Fruit fly (Drosophila melanogaster): Measurements from ENCODE around the gene Gapvd1.

The Gapvd1 gene

dm6 chrX:11379139-11379538 is 54.0 kb downstream of the Gapvd1 start (continued):
- TF ChIP-seq repo (GFP tag; optimal IDR thresholded peaks at IDR 0.05) (no peak), CG12769 (tag; optimal IDR thresholded peaks at IDR 0.05) (peak; percentile 80), CG34376 (GFP tag; optimal IDR thresholded peaks at IDR 0.05) (no peak), CG9932 (GFP tag; IDR thresholded peaks at IDR 0.05) (peak; percentile 41), Adf1 (GFP tag; IDR thresholded peaks at IDR 0.05) (no peak), prd (optimal IDR thresholded peaks at IDR 0.05) (no peak), prd (GFP tag; IDR thresholded peaks at IDR 0.05) (peak; percentile 55), toy (GFP tag; IDR thresholded peaks at IDR 0.05) (no peak), CG2129 (GFP tag; IDR thresholded peaks at IDR 0.05; ENCODE audit: partially characterized antibody) (no peak), Chrac-16 (GFP tag; optimal IDR thresholded peaks at IDR 0.05) (peak; percentile 12), ttk (GFP tag; IDR thresholded peaks at IDR 0.05) (peak; percentile 52; the same call in 1 of the 2 replicates), Dbx (GFP tag; IDR thresholded peaks at IDR 0.05) (peak; percentile 58; the same call in 2 of the 3 replicates), Sox102F (GFP tag; optimal IDR thresholded peaks at IDR 0.05) (peak; percentile 44), Sry-δ (GFP tag; optimal IDR thresholded peaks at IDR 0.05) (no peak), wdn (GFP tag; IDR thresholded peaks at IDR 0.05) (0 out of 2 replicates have a peak, but pooled peaks have one; percentile 10), CG5953 (GFP tag; IDR thresholded peaks at IDR 0.05) (0 out of 2 replicates have a peak, but pooled peaks have one; percentile 35), Ptx1 (GFP tag; IDR thresholded peaks at IDR 0.05) (peak; percentile 56), CG14710 (tag; optimal IDR thresholded peaks at IDR 0.05) (no peak), CG7372 (GFP tag; IDR thresholded peaks at IDR 0.05) (peak; percentile 46; the same call in 1 of the 2 replicates), fd3F (GFP tag; optimal IDR thresholded peaks at IDR 0.05) (peak; percentile 31), pita (GFP tag; optimal IDR thresholded peaks at IDR 0.05) (no peak), Nf-YB (GFP tag; optimal IDR thresholded peaks at IDR 0.05) (no peak), gcm (GFP tag; optimal IDR thresholded peaks at IDR 0.05) (no peak), CG3163 (GFP tag; optimal IDR thresholded peaks at IDR 0.05) (no peak), CG31388 (GFP tag; optimal IDR thresholded peaks at IDR 0.05) (no peak), Tbp (GFP tag; optimal IDR thresholded peaks at IDR 0.05) (no peak), ranshi (GFP tag; IDR thresholded peaks at IDR 0.05) (peak; percentile 54; the same call in 1 of the 2 replicates), lmd (GFP tag; IDR thresholded peaks at IDR 0.05) (peak; percentile 57), Hr3 (GFP tag; optimal IDR thresholded peaks at IDR 0.05) (no peak), mam (GFP tag; optimal IDR thresholded peaks at IDR 0.05) (peak; percentile 50), Oli (tag; optimal IDR thresholded peaks at IDR 0.05) (peak; percentile 7), CG17385 (GFP tag; optimal IDR thresholded peaks at IDR 0.05) (peak; percentile 48), seq (GFP tag; IDR thresholded peaks at IDR 0.05) (peak; percentile 68), Hmr (GFP tag; optimal IDR thresholded peaks at IDR 0.05) (peak; percentile 61), slou (GFP tag; optimal IDR thresholded peaks at IDR 0.05) (no peak), CG13296 (GFP tag; optimal IDR thresholded peaks at IDR 0.05) (peak; percentile 51), sc (optimal IDR thresholded peaks at IDR 0.05) (no peak), sc (GFP tag; optimal IDR thresholded peaks at IDR 0.05) (no peak), CG13894 (tag; optimal IDR thresholded peaks at IDR 0.05) (peak; percentile 54), CG13424 (tag; optimal IDR thresholded peaks at IDR 0.05) (peak; percentile 63), CG18476 (GFP tag; optimal IDR thresholded peaks at IDR 0.05) (no peak), pum (GFP tag; optimal IDR thresholded peaks at IDR 0.05) (peak; percentile 0), CG7839 (tag; optimal IDR thresholded peaks at IDR 0.05) (peak; percentile 68), HLH54F (GFP tag; optimal IDR thresholded peaks at IDR 0.05) (no peak), CG8388 (GFP tag; optimal IDR thresholded peaks at IDR 0.05) (peak; percentile 8), CG3407 (GFP tag; optimal IDR thresholded peaks at IDR 0.05) (no peak), Oaz (GFP tag; IDR thresholded peaks at IDR 0.05) (peak; percentile 40; the same call in 1 of the 2 replicates), CG8944 (GFP tag; optimal IDR thresholded peaks at IDR 0.05) (no peak), vvl (GFP tag; IDR thresholded peaks at IDR 0.05) (peak; percentile 65), twi (tag; optimal IDR thresholded peaks at IDR 0.05) (no peak), btn (GFP tag; optimal IDR thresholded peaks at IDR 0.05) (no peak), Fer3 (tag; optimal IDR thresholded peaks at IDR 0.05) (peak; percentile 61)

Data from whole organism, embryonic.